Fruit fly (Drosophila melanogaster): ENCODE data around the gene CG31465.

Gene CG31465

dm6 chr3R:21839636-21840035 is 41.0 kb upstream of the CG31465 start (continued):
- no peak for TF ChIP-seq jumu (GFP tag; optimal IDR thresholded peaks at IDR 0.05)
- TF ChIP-seq CG31388 (GFP tag; optimal IDR thresholded peaks at IDR 0.05) = no peak
- no peak for TF ChIP-seq Antp (GFP tag; optimal IDR thresholded peaks at IDR 0.05)
- no peak for TF ChIP-seq mld (GFP tag; IDR thresholded peaks at IDR 0.05; ENCODE audit: partially characterized antibody)
- TF ChIP-seq tx (GFP tag; optimal IDR thresholded peaks at IDR 0.05) = no peak
- TF ChIP-seq CG17612 (GFP tag; IDR thresholded peaks at IDR 0.05) = no peak
- TF ChIP-seq TFAM (GFP tag; optimal IDR thresholded peaks at IDR 0.05) = no peak
- no peak for TF ChIP-seq H15 (GFP tag; IDR thresholded peaks at IDR 0.05)
- TF ChIP-seq fd96Cb (tag; optimal IDR thresholded peaks at IDR 0.05) = peak; percentile 19
- no peak for TF ChIP-seq sr (GFP tag; IDR thresholded peaks at IDR 0.05)
- TF ChIP-seq slou (GFP tag; optimal IDR thresholded peaks at IDR 0.05) = no peak
- TF ChIP-seq hkb (optimal IDR thresholded peaks at IDR 0.05) = no peak
- TF ChIP-seq hkb (GFP tag; IDR thresholded peaks at IDR 0.05) = no peak
- TF ChIP-seq Usf (GFP tag; optimal IDR thresholded peaks at IDR 0.05) = no peak
- no peak for TF ChIP-seq trh (GFP tag; optimal IDR thresholded peaks at IDR 0.05)
- TF ChIP-seq CG7556 (GFP tag; optimal IDR thresholded peaks at IDR 0.05) = no peak
- TF ChIP-seq CG10147 (GFP tag; optimal IDR thresholded peaks at IDR 0.05) = peak; percentile 37
- no peak for TF ChIP-seq Hr3 (GFP tag; optimal IDR thresholded peaks at IDR 0.05)
- no peak for TF ChIP-seq CG14441 (GFP tag; IDR thresholded peaks at IDR 0.05)
- no peak for TF ChIP-seq Ssrp (tag; optimal IDR thresholded peaks at IDR 0.05)
- TF ChIP-seq ems (GFP tag; optimal IDR thresholded peaks at IDR 0.05) = no peak
- no peak for TF ChIP-seq slbo (GFP tag; IDR thresholded peaks at IDR 0.05)
- no peak for TF ChIP-seq tio (GFP tag; optimal IDR thresholded peaks at IDR 0.05)
- no peak for TF ChIP-seq crp (GFP tag; optimal IDR thresholded peaks at IDR 0.05)
- no peak for TF ChIP-seq chinmo (GFP tag; IDR thresholded peaks at IDR 0.05; ENCODE audit: partially characterized antibody)
- no peak for TF ChIP-seq CG4617 (GFP tag; optimal IDR thresholded peaks at IDR 0.05; ENCODE audit: borderline replicate concordance)
- TF ChIP-seq Oli (tag; optimal IDR thresholded peaks at IDR 0.05) = peak; percentile 11
- no peak for TF ChIP-seq CG12219 (GFP tag; optimal IDR thresholded peaks at IDR 0.05)
- TF ChIP-seq odd (GFP tag; optimal IDR thresholded peaks at IDR 0.05) = peak; percentile 15
- TF ChIP-seq gsb-n (tag; optimal IDR thresholded peaks at IDR 0.05) = peak; percentile 13
- no peak for TF ChIP-seq CG10321 (GFP tag; IDR thresholded peaks at IDR 0.05)
- no peak for TF ChIP-seq CG14965 (GFP tag; optimal IDR thresholded peaks at IDR 0.05; ENCODE audit: borderline replicate concordance)
- peak in 1 of 2 experiments; percentile 73 for TF ChIP-seq Hr51 (GFP tag; optimal IDR thresholded peaks at IDR 0.05)
- no peak for TF ChIP-seq CG2875 (GFP tag; optimal IDR thresholded peaks at IDR 0.05)
- TF ChIP-seq lmd (GFP tag; IDR thresholded peaks at IDR 0.05) = no peak
- TF ChIP-seq CG4707 (GFP tag; optimal IDR thresholded peaks at IDR 0.05) = no peak
- TF ChIP-seq Aef1 (GFP tag; IDR thresholded peaks at IDR 0.05) = no peak
- no peak for TF ChIP-seq Doc2 (GFP tag; IDR thresholded peaks at IDR 0.05)
- TF ChIP-seq CG3407 (GFP tag; optimal IDR thresholded peaks at IDR 0.05) = no peak
- TF ChIP-seq pb (GFP tag; optimal IDR thresholded peaks at IDR 0.05) = no peak
- peak; percentile 43 for TF ChIP-seq grau (tag; optimal IDR thresholded peaks at IDR 0.05)
- peak in 1 of 3 experiments; percentile 31 for TF ChIP-seq lola (GFP tag; optimal IDR thresholded peaks at IDR 0.05)
- TF ChIP-seq da (GFP tag; optimal IDR thresholded peaks at IDR 0.05) = no peak
- peak; percentile 64 for TF ChIP-seq CG13296 (GFP tag; optimal IDR thresholded peaks at IDR 0.05)
- no peak for TF ChIP-seq so (GFP tag; IDR thresholded peaks at IDR 0.05)
- no peak for TF ChIP-seq CG6654 (GFP tag; optimal IDR thresholded peaks at IDR 0.05)
- no peak for TF ChIP-seq Hey (tag; optimal IDR thresholded peaks at IDR 0.05)
- no peak for TF ChIP-seq Abd-B (GFP tag; optimal IDR thresholded peaks at IDR 0.05)
- no peak for TF ChIP-seq CG9932 (GFP tag; IDR thresholded peaks at IDR 0.05)
- TF ChIP-seq CG12236 (GFP tag; optimal IDR thresholded peaks at IDR 0.05) = no peak
- no peak for TF ChIP-seq Gug (GFP tag; IDR thresholded peaks at IDR 0.05)
- TF ChIP-seq Spps (tag; optimal IDR thresholded peaks at IDR 0.05) = no peak
